Worm (Caenorhabditis elegans): Measurements from ENCODE around the gene mpz-5.

ce11 chrIV:10367740-10368246 lies 5.8 kb downstream of the mpz-5 start, which contains the start of gene pges-2:
- TF ChIP-seq T22C8.4 (GFP tag; IDR thresholded peaks at IDR 0.05) (no peak), klf-2 (GFP tag; conservative IDR thresholded peaks at IDR 0.05) (no peak), ref-1 (GFP tag; conservative IDR thresholded peaks at IDR 0.05) (no peak), med-1 (GFP tag; optimal IDR thresholded peaks at IDR 0.05; ENCODE audit: insufficient read depth) (no peak)
